Worm (Caenorhabditis elegans): Measurements from ENCODE around the gene C08B6.14.

C08B6.14 gene

DNA sequence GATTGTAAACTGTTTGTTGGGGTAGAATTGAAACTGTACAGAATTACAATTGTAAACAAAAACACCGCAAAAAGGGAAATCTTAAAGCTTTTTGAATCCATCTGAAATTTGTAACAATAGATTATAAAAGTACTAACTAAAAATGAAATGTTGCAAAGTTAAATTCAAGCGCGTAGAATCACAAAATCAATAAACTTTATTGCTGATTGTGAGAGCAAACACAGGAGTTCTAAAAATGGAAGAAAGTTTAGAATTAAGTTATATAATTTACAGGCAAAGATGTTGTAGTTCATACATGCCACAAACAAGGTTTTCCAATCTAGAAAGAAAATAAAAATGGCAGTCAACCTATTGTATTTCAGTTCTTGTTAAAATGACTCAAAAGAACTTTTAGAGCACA, 10.4 kb upstream of the C08B6.14 start, which contains the start of gene C08B6.3:
Gene C08B6.3 (minus strand): TSS at position 101 of the 400 bp plus-strand sequence.
- TF ChIP-seq aly-2 (tag; optimal IDR thresholded peaks at IDR 0.05) (no peak), nhr-43 (tag; optimal IDR thresholded peaks at IDR 0.05; ENCODE audit: poor library complexity, severe bottlenecking) (no peak), nhr-76 (tag; optimal IDR thresholded peaks at IDR 0.05) (no peak), tbx-2 (tag; optimal IDR thresholded peaks at IDR 0.05) (no peak), ceh-82 (tag; optimal IDR thresholded peaks at IDR 0.05) (no peak), pqm-1 (tag; optimal IDR thresholded peaks at IDR 0.05) (no peak), ztf-4 (tag; optimal IDR thresholded peaks at IDR 0.05) (no peak), fkh-10 (GFP tag; optimal IDR thresholded peaks at IDR 0.05) (no peak), pha-4 (tag; optimal IDR thresholded peaks at IDR 0.05) (no peak), egl-5 (tag; optimal IDR thresholded peaks at IDR 0.05) (no peak)

DNA sequence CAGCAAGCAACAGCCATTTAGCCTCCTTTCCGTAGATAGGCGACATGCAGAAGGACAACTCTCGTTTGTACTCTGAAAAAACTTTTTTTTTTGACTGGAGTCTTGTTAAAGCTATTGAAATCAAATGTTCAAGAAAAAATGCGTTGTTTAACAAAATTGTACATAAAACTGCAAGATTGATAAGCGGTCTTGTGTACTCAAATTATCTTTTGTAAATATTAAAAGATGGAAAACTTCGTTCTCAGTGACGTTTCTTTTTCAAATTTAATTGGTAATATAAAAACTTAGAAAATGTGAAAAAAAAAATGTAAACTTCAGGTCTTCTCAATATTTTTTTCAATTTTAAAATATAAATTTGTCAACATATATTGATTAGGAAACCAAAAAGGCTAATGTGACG, 9.3 kb upstream of the C08B6.14 start:
- TF ChIP-seq sea-2 (GFP tag; optimal IDR thresholded peaks at IDR 0.05) = no peak
- peak; percentile 5 for TF ChIP-seq pqm-1 (tag; optimal IDR thresholded peaks at IDR 0.05)
- TF ChIP-seq eor-1 (tag; optimal IDR thresholded peaks at IDR 0.05) = no peak
- TF ChIP-seq skn-1 (tag; optimal IDR thresholded peaks at IDR 0.05) = no peak
- TF ChIP-seq elt-2 (tag; optimal IDR thresholded peaks at IDR 0.05) = peak; percentile 42
- peak; percentile 63 for TF ChIP-seq pha-4 (tag; optimal IDR thresholded peaks at IDR 0.05)

ce11 chrV:10107309-10107708, 5.5 kb upstream of the C08B6.14 start, which contains the start of gene C08B6.11:
TSS of gene C08B6.11 (plus strand) at chrV:10107609.
- no peak for TF ChIP-seq egl-27 (tag; optimal IDR thresholded peaks at IDR 0.05)

DNA sequence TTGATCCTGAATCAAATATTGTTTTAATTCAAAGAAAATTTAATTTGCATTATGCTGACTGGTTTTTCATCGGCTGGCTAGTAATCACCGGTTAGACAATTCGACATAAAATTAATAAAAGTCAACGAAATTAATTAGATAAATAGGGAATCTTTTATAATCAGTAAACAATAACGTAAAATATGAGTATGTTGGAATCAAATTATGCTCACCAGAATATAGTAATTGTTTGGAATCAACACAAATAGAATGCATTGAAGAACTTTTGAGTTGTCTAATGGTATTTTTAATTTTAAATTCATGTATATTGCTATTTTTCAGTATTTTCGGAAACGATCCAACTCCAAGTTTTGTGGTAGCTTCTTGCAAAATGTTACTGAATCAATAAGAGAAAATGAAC, 3.6 kb upstream of the C08B6.14 start, which contains the start of gene C08B6.2:
Gene C08B6.2 (plus strand): TSS at position 301 of the 400 bp plus-strand sequence.
- no peak for TF ChIP-seq daf-12 (tag; optimal IDR thresholded peaks at IDR 0.05)
- TF ChIP-seq fkh-10 (GFP tag; optimal IDR thresholded peaks at IDR 0.05) = no peak
- TF ChIP-seq fkh-2 (tag; optimal IDR thresholded peaks at IDR 0.05) = no peak
- no peak for TF ChIP-seq lin-15B (tag; optimal IDR thresholded peaks at IDR 0.05)
- TF ChIP-seq ceh-16 (tag; optimal IDR thresholded peaks at IDR 0.05) = no peak
- TF ChIP-seq egl-5 (tag; optimal IDR thresholded peaks at IDR 0.05) = no peak
- TF ChIP-seq nhr-77 (tag; optimal IDR thresholded peaks at IDR 0.05) = no peak
- TF ChIP-seq nhr-237 (tag; optimal IDR thresholded peaks at IDR 0.05) = no peak
- no peak for TF ChIP-seq nhr-28 (tag; optimal IDR thresholded peaks at IDR 0.05)
- no peak for TF ChIP-seq tbx-2 (tag; optimal IDR thresholded peaks at IDR 0.05)
- no peak for TF ChIP-seq eor-1 (tag; optimal IDR thresholded peaks at IDR 0.05)
- no peak for TF ChIP-seq elt-1 (tag; optimal IDR thresholded peaks at IDR 0.05)
- TF ChIP-seq ZK546.5 (tag; optimal IDR thresholded peaks at IDR 0.05) = no peak

- TF ChIP-seq nhr-77 (tag; optimal IDR thresholded peaks at IDR 0.05) (no peak), pqm-1 (tag; optimal IDR thresholded peaks at IDR 0.05) (peak; percentile 90), elt-2 (tag; optimal IDR thresholded peaks at IDR 0.05) (peak; percentile 76), pha-4 (tag; optimal IDR thresholded peaks at IDR 0.05) (peak; percentile 51), nfya-1 (tag; optimal IDR thresholded peaks at IDR 0.05; ENCODE audit: insufficient read depth) (no peak)
Observed at ce11 chrV:10104785-10105310, 3.0 kb upstream of the C08B6.14 start, which contains the start of gene ugt-17. TSS of gene ugt-17 (minus strand) at chrV:10104964.

DNA sequence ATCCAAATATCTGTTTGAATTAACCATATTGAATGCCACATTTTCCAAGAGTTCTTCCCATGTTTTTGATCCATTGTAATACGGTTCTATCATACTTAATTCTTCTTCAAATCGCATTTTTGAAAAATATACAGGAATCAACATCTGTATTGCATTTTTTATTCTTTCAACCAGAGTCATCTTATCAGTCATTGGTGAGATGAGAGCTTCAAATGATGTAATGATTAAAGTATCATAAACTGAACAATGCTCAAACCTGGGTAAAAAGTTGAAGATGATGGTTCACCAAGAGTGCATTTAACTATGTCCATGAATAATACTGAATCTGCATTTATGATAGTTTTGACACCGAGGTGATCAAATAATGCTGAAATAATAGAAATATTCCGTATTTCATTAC, 2.0 kb upstream of the C08B6.14 start:
- TF ChIP-seq fkh-2 (tag; optimal IDR thresholded peaks at IDR 0.05) (no peak), elt-2 (tag; optimal IDR thresholded peaks at IDR 0.05) (peak; percentile 69), pqm-1 (tag; optimal IDR thresholded peaks at IDR 0.05) (peak; percentile 11), eor-1 (tag; optimal IDR thresholded peaks at IDR 0.05) (no peak)

- TF ChIP-seq fkh-2 (tag; optimal IDR thresholded peaks at IDR 0.05) = no peak
- TF ChIP-seq ztf-11 (tag; optimal IDR thresholded peaks at IDR 0.05) = no peak
- TF ChIP-seq ama-1 (optimal IDR thresholded peaks at IDR 0.05) = no peak
- TF ChIP-seq ceh-82 (tag; optimal IDR thresholded peaks at IDR 0.05) = no peak
- TF ChIP-seq nhr-28 (tag; optimal IDR thresholded peaks at IDR 0.05) = no peak
- no peak for TF ChIP-seq aly-2 (tag; optimal IDR thresholded peaks at IDR 0.05)
- TF ChIP-seq ceh-28 (tag; optimal IDR thresholded peaks at IDR 0.05) = no peak
- TF ChIP-seq elt-2 (tag; optimal IDR thresholded peaks at IDR 0.05) = peak; percentile 61
- no peak for TF ChIP-seq elt-3 (tag; optimal IDR thresholded peaks at IDR 0.05)
Observed at ce11 chrV:10098429-10098828, 3.4 kb downstream of the C08B6.14 start, which contains the start of gene ugt-47. TSS of gene ugt-47 (minus strand) at chrV:10098597.
